Fruit fly (Drosophila melanogaster) whole organism, larva: ENCODE results near the gene CG9213.

ENCODE experiments used
- noc ChIP-seq: fragments of 200-800 bp; sonication (Bioruptor generic); optimal IDR thresholded peaks from 3 replicates; lab custom pipeline; 2019; ENCODE audit warnings: missing biosample characterization, mild to moderate bottlenecking, missing genetic modification characterization, moderate library complexity

The CG9213 gene

DNA sequence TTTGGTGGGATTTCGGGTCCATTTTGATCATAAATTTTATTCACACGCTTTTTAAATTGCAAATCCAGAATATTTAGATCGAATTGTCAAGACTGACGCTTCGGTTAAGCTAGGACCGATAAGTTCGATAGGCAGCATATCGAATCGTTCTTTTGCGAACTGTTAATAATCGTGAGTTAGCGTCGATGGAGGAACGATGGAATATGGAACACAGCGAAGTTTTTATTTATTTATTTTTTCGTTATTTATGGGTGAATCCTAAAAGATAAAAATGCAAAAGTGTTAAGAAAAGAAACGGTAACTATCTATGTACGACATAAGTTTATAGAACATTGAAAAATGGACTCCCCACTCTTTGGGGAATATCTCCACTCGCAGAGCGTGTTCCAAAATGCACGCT lies 18.4 kb downstream of the CG9213 start, which contains the start of gene CG42300:
Gene CG42300, minus strand, starts transcription at position 101 of the 400 bp plus-strand sequence.
- no peak for TF ChIP-seq noc (tag; lab: Kevin White, UChicago)

DNA sequence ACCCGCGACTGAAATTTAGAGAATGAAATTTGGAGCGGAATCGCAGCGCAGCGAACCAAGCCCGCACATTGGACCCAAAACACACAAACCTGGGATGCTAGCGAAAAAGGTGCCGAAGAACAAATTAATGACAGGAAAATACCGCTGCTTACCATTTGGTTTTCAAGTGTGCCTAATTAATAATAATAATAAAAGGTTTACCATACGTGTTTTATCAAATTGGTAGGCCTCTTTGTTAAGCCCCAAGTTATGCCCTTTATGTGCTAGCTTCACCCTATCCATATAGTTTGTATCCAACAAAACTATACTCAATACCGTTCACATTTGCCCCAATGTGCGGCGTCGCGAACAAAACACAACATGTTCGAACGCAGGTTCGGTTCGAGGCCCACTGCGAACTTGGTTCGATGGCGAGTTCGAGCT lies 20.1 kb downstream of the CG9213 start, which contains the start of gene Ac13E:
Gene Ac13E, minus strand, starts transcription at position 23 of the 423 bp plus-strand sequence.
- peak; percentile 79 for TF ChIP-seq noc (tag; lab: Kevin White, UChicago)

DNA sequence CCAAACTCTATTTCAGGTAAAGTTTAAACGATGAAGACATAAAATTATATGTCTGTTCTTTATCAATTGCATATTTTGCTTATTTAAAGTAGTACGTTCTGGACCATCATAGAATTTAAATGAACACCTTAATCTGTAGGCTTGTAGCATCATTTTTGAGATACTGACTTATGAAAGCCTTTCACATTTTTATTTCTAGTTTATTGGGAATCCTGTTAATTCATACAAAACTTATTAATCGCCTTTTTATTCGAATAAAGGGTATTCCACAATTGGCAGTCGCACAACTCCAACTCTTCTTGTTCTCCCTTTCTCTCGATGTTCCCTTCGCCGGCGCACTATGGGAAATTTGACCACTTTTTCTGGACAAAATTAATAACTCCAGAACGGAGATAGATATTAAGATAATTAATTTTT lies 21.9 kb downstream of the CG9213 start:
- TF ChIP-seq noc (tag; lab: Kevin White, UChicago): no peak

DNA sequence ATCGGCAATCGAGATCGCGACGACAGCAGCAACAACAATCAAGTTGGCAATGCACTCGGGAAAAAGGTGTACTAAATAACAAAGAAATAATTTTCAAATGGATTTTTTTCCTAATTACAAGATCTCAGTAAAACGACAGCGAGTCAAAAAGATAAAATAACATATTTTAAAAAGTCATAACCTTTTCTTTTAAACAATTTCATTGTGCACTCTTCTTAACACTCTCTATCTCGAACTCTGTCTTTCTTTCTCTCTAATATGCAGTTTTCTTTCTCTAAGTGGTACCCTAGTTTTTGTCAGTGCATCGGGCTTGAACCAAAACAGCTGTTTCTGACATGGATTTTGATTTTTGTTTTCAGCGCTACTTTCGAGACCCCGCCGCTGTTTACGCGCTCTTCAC lies 25.3 kb downstream of the CG9213 start:
- TF ChIP-seq noc (tag; lab: Kevin White, UChicago): peak; percentile 65

DNA sequence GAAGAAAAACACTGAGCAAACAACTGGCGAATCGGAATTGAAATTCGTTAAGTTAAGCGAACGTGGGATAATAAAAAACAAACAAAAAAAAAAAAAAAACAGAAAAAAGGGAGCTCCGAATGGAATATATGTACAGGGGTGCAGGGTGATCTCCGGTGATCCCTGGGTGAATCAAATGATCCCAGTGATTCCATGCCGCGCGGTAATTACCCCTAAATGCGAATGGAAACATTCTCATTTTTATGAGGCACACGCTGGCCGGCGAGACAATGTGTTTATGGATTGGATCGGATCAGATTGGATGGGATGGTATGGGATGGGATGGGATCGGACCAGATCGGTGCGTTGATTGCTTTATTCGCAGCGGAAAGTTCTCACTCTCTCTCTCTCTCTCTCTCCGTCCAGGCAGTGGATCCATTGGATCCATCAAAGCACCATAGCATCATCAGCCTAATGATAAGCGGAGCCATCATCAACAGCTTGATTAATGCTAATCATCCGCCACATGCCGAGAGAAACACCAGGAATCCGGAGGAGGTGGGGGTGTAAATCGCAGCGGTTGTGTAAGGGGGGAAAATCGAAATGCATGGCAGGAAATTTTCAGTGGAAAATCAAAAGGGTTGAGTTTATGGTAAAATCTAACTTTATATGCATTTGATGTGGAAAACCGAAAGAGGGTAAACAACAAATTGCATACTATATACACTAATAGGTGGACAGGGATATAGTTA lies 28.7 kb downstream of the CG9213 start:
- TF ChIP-seq noc (tag; lab: Kevin White, UChicago): no peak

DNA sequence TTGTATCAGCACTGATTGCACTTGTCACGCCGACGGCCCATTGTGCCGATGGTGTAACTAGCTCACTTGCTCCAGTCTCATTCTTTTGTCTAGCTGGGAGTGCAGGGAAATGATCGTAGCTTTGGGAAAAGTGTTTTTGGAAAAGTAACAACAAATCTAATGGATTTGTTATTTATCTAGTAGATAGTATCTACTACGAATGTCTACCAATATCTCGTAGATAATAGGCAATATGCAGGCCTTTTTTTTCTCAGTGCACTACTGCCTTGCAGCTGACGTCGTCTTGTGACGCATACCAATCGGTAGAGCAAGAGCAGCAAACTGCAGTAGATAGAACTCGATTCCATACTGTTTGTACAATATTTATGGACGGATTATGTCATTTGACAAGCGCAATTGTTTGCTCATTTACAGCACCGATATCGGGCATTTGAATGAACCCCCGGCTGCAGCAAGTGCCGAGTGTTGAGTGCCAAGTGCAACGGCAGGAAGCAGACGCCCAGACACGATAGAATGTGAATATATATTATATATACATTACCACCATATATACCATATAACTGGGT lies 30.8 kb downstream of the CG9213 start:
- TF ChIP-seq noc (tag; lab: Kevin White, UChicago): no peak

dm6 chrX:15539856-15540488 lies 34.4 kb downstream of the CG9213 start:
- no peak for TF ChIP-seq noc (tag; lab: Kevin White, UChicago)

DNA sequence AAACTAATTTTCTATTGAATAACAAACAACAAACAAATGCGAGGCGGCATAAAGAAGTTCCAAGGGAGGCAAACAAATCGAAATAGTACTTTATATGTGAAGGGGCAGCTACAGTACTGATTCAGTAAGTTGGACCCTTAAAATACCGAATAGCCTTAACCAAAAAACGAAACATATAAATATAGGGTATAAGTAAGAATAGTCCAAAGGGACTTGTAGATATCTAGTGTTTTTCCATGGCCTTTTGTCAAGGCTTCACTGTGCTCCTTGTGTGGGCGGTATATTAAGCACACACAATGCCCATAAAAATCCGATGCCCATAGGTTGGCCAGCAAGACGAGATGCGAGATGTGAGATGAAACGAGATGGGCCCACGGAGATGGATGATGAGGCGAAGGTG lies 42.3 kb downstream of the CG9213 start:
- no peak for TF ChIP-seq noc (tag; lab: Kevin White, UChicago)

dm6 chrX:15530369-15530768 lies 44.0 kb downstream of the CG9213 start:
- peak; percentile 37 for TF ChIP-seq noc (tag; lab: Kevin White, UChicago)

- no peak for TF ChIP-seq noc (tag; lab: Kevin White, UChicago)
These were observed 44.4 kb downstream of the CG9213 start for dm6 chrX:15529958-15530357.

dm6 chrX:15529197-15529596 lies 45.1 kb downstream of the CG9213 start:
- peak; percentile 40 for TF ChIP-seq noc (tag; lab: Kevin White, UChicago)

dm6 chrX:15522426-15523153 lies 51.7 kb downstream of the CG9213 start:
- no peak for TF ChIP-seq noc (tag; lab: Kevin White, UChicago)
